Fruit fly (Drosophila melanogaster) S2 (cell line): ENCODE measurements around the gene Caper.

Experiments used
- CG8478 ChIP-seq: fragments of >200 bp; optimal IDR thresholded peaks from 2 replicates; lab custom pipeline; 2018
- CTCF ChIP-seq, 2 experiments: fragments of >200 bp; optimal IDR thresholded peaks; 2 replicates each; lab custom pipeline; 2018

DNA sequence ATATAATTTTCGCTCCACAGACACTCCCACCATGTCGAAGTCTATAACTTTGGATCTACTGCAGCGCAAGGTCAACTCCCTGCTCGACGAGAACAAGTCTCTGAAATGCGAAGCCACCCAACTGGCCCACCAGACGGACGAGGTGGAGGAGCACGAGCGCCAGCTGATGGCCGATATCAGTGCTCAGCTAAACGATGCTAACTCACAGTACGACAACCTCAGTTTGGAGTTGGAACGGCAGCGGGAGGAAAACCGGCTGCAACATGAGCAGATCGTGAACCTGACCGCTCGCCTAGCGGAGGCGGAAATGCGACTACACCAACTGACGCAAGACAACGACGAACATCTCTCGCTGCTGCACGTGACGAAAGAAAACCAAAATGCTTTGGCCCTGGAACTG lies 19.2 kb downstream of the Caper start:
- TF ChIP-seq CTCF (optimal IDR thresholded peaks at IDR 0.05; lab: Kevin White, UChicago) (no peak), CG8478 (lab: Kevin White, UChicago) (no peak)
